Worm (Caenorhabditis elegans) whole organism, young adult: ENCODE data around the gene Y57G11C.14.

Source experiments
- B0336.3 ChIP-seq: fragments of 200-800 bp; sonication (Bioruptor generic); IDR thresholded peaks from 2 replicates; pipeline ENCODE4 v1.3.6; 2022; ENCODE audit warnings: missing genetic modification characterization, missing compliant biosample characterization
- C06A6.2 ChIP-seq: fragments of 200-800 bp; sonication (Bioruptor generic); conservative IDR thresholded peaks from 2 replicates; pipeline ENCODE4 v1.3.6; 2022; ENCODE audit warnings: missing genetic modification characterization, missing compliant biosample characterization
- F23B12.7 ChIP-seq: sonication (generic microtip); optimal IDR thresholded peaks from 2 replicates; lab custom pipeline; 2017; ENCODE audit warnings: missing genetic modification characterization, mild to moderate bottlenecking, missing compliant biosample characterization, antibody characterized with exemption, moderate library complexity; ENCODE audit not compliant: insufficient read depth
- F33H1.4 ChIP-seq: fragments of 200-800 bp; sonication (Bioruptor generic); IDR thresholded peaks from 2 replicates; pipeline ENCODE4 v1.3.6; 2022; ENCODE audit warnings: missing genetic modification reagents, missing genetic modification characterization, missing compliant biosample characterization
- F52B5.7 ChIP-seq: sonication (generic microtip); optimal IDR thresholded peaks from 2 replicates; lab custom pipeline; 2016; ENCODE audit warnings: mild to moderate bottlenecking, missing genetic modification characterization, missing compliant biosample characterization
- K11D2.4 ChIP-seq: fragments of 200-800 bp; sonication (Bioruptor generic); IDR thresholded peaks from 2 replicates; pipeline ENCODE4 v1.3.6; 2022; ENCODE audit warnings: missing genetic modification reagents, missing genetic modification characterization, missing compliant biosample characterization
- Y53F4B.3 ChIP-seq: fragments of 200-800 bp; sonication (Bioruptor generic); IDR thresholded peaks from 2 replicates; pipeline ENCODE4 v1.3.6; 2022; ENCODE audit warnings: missing genetic modification reagents, missing genetic modification characterization, missing compliant biosample characterization
- ama-1 ChIP-seq, 3 experiments: fragments of 150-350 bp in 1 of 3; sonication (generic microtip) in 2 of 3; optimal IDR thresholded peaks; 2 replicates each; lab custom pipeline; 2014 to 2018; ENCODE audit warnings: missing biosample characterization in 2 of 3, missing genetic modification characterization in 2 of 3, missing genetic modification reagents in 2 of 3
- attf-3 ChIP-seq: fragments of 200-800 bp; sonication (Bioruptor generic); conservative IDR thresholded peaks from 2 replicates; pipeline ENCODE4 v1.3.6; 2022; ENCODE audit warnings: missing genetic modification reagents, missing genetic modification characterization, missing compliant biosample characterization
- attf-6 ChIP-seq: fragments of 200-800 bp; sonication (Bioruptor generic); IDR thresholded peaks from 2 replicates; pipeline ENCODE4 v1.3.6; 2022; ENCODE audit warnings: missing genetic modification reagents, missing genetic modification characterization, missing compliant biosample characterization
- ccch-3 ChIP-seq: fragments of 200-800 bp; sonication (Bioruptor generic); optimal IDR thresholded peaks from 2 replicates; lab custom pipeline; 2018; ENCODE audit warnings: mild to moderate bottlenecking, missing genetic modification characterization, missing compliant biosample characterization
- dox-1 ChIP-seq: fragments of 200-800 bp; sonication (Bioruptor generic); IDR thresholded peaks from 2 replicates; pipeline ENCODE4 v1.3.6; 2022; ENCODE audit warnings: missing genetic modification reagents, missing genetic modification characterization, missing compliant biosample characterization
- egl-18 ChIP-seq: fragments of 200-800 bp; sonication (Bioruptor generic); IDR thresholded peaks from 2 replicates; pipeline ENCODE4 v1.3.6; 2022; ENCODE audit warnings: missing genetic modification reagents, missing genetic modification characterization, missing compliant biosample characterization
- egl-44 ChIP-seq: fragments of 200-800 bp; sonication (Bioruptor generic); IDR thresholded peaks from 2 replicates; pipeline ENCODE4 v1.3.6; 2022; ENCODE audit warnings: missing genetic modification reagents, missing genetic modification characterization, missing compliant biosample characterization
- ekl-4 ChIP-seq: fragments of 200-800 bp; sonication (Bioruptor generic); IDR thresholded peaks from 2 replicates; pipeline ENCODE4 v1.3.6; 2022; ENCODE audit warnings: missing genetic modification reagents, missing genetic modification characterization, missing compliant biosample characterization
- hmg-1.2 ChIP-seq: fragments of 200-800 bp; sonication (Bioruptor generic); IDR thresholded peaks from 2 replicates; pipeline ENCODE4 v1.3.6; 2022; ENCODE audit warnings: missing genetic modification reagents, missing genetic modification characterization, missing compliant biosample characterization
- hsf-1 ChIP-seq: fragments of 200-800 bp; sonication (Bioruptor generic); IDR thresholded peaks from 2 replicates; pipeline ENCODE4 v1.3.6; 2022; ENCODE audit warnings: missing genetic modification reagents, missing genetic modification characterization, missing compliant biosample characterization
- let-607 ChIP-seq, 2 experiments: fragments of 200-800 bp in 1 of 2; sonication (Bioruptor generic) in 1 of 2; sonication (generic microtip) in 1 of 2; optimal IDR thresholded peaks; 2 replicates each; lab custom pipeline; 2016 to 2018; ENCODE audit warnings: mild to moderate bottlenecking in 2 of 2, missing compliant biosample characterization in 2 of 2, missing genetic modification characterization in 2 of 2, moderate library complexity in 2 of 2, missing genotype in 1 of 2
- madf-3 ChIP-seq: fragments of 200-800 bp; sonication (Bioruptor generic); IDR thresholded peaks from 2 replicates; pipeline ENCODE4 v1.3.6; 2022; ENCODE audit warnings: missing genetic modification reagents, missing genetic modification characterization, missing compliant biosample characterization
- mcd-1 ChIP-seq: fragments of 200-800 bp; sonication (Bioruptor generic); IDR thresholded peaks from 2 replicates; pipeline ENCODE4 v1.3.6; 2022; ENCODE audit warnings: missing genetic modification reagents, missing genetic modification characterization, missing compliant biosample characterization
- nfya-1 ChIP-seq: sonication (generic microtip); optimal IDR thresholded peaks from 2 replicates; lab custom pipeline; 2017; ENCODE audit warnings: antibody characterized with exemption, missing compliant biosample characterization, missing genetic modification characterization, borderline replicate concordance; ENCODE audit not compliant: insufficient read depth
- nfya-2 ChIP-seq: fragments of 200-800 bp; sonication (Bioruptor generic); IDR thresholded peaks from 2 replicates; pipeline ENCODE4 v1.3.6; 2022; ENCODE audit warnings: missing genetic modification reagents, missing genetic modification characterization, missing compliant biosample characterization
- nfyb-1 ChIP-seq: fragments of 200-800 bp; sonication (Bioruptor generic); IDR thresholded peaks from 2 replicates; pipeline ENCODE4 v1.3.6; 2022; ENCODE audit warnings: missing genetic modification reagents, missing genetic modification characterization, missing compliant biosample characterization
- nhr-27 ChIP-seq: fragments of 200-800 bp; sonication (Bioruptor generic); optimal IDR thresholded peaks from 2 replicates; lab custom pipeline; 2018; ENCODE audit warnings: mild to moderate bottlenecking, missing genetic modification characterization, moderate library complexity, missing compliant biosample characterization
- rec-8 ChIP-seq, 2 experiments: sonication (generic microtip); optimal IDR thresholded peaks; 2 replicates each; lab custom pipeline; 2016; ENCODE audit warnings: mild to moderate bottlenecking in 2 of 2, missing genetic modification characterization in 2 of 2, missing genetic modification reagents in 2 of 2, missing genotype in 2 of 2, missing biosample characterization in 1 of 2, missing compliant biosample characterization in 1 of 2, moderate library complexity in 1 of 2
- repo-1 ChIP-seq: sonication (generic microtip); optimal IDR thresholded peaks from 2 replicates; lab custom pipeline; 2017; ENCODE audit warnings: mild to moderate bottlenecking, missing genetic modification characterization, missing compliant biosample characterization
- sdz-38 ChIP-seq: sonication (generic microtip); optimal IDR thresholded peaks from 2 replicates; lab custom pipeline; 2016; ENCODE audit warnings: missing genotype, missing genetic modification characterization, missing compliant biosample characterization
- snpc-4 ChIP-seq, 5 experiments: fragments of 150-350 bp in 1 of 5; sonication (generic microtip) in 4 of 5; optimal IDR thresholded peaks; 2 replicates each; lab custom pipeline; 2014 to 2018; ENCODE audit warnings: missing genetic modification characterization in 5 of 5, missing biosample characterization in 3 of 5, antibody characterized with exemption in 2 of 5, mild to moderate bottlenecking in 2 of 5, missing compliant biosample characterization in 2 of 5, missing genotype in 2 of 5, moderate library complexity in 2 of 5, missing genetic modification reagents in 1 of 5
- tlf-1 ChIP-seq: fragments of 200-800 bp; sonication (Bioruptor generic); optimal IDR thresholded peaks from 2 replicates; lab custom pipeline; 2018; ENCODE audit warnings: mild to moderate bottlenecking, missing genetic modification characterization, missing compliant biosample characterization
- zfh-2 ChIP-seq: fragments of 200-800 bp; sonication (Bioruptor generic); conservative IDR thresholded peaks from 2 replicates; pipeline ENCODE4 v1.3.6; 2022; ENCODE audit warnings: missing genetic modification reagents, missing genetic modification characterization, missing compliant biosample characterization
- ztf-18 ChIP-seq: sonication (generic microtip); optimal IDR thresholded peaks from 2 replicates; lab custom pipeline; 2016; ENCODE audit warnings: missing genotype, mild to moderate bottlenecking, missing genetic modification characterization, missing compliant biosample characterization
- ztf-26 ChIP-seq: sonication (generic microtip); optimal IDR thresholded peaks from 2 replicates; lab custom pipeline; 2017; ENCODE audit warnings: missing genetic modification characterization, missing compliant biosample characterization
- ztf-3 ChIP-seq: fragments of 200-800 bp; sonication (Bioruptor generic); optimal IDR thresholded peaks from 2 replicates; lab custom pipeline; 2018; ENCODE audit warnings: mild to moderate bottlenecking, missing genetic modification characterization, missing compliant biosample characterization

Gene Y57G11C.14

DNA sequence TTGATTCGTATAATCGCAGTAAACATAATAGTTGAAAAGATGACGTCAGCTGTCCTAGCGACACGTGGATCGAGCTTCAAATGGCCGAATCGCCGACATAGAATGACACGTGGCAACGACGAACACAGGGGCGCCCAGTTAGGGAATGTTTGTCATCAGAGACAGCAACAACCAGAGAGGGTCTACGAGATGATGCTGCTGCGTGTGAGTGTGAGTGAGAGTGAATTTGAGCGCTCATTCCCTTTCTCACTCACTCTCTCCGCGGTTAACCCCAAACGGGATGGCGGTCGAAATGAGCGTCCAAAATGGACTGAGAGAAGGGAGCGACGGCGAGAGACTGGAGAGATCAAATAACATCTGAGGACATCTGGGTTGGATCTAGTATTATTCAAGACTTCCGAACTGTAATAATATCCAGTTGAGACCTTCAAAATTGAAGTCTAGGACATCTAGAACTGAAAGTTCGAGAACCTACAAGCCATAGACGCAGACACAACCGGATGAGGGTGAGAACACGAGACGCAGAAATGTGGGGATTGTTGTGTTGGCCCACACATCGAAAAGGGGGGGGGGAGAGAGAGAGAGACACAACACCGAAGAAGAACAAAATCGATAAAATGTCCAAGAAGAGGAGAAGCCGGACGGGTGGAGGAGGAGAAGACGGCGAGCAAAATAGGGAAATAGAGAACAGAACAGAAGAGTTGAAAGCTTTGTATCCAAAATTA lies 5.0 kb upstream of the Y57G11C.14 start (continued):
- TF ChIP-seq zfh-2 (GFP tag; lab: Robert Waterston, UW) (peak; percentile 51; the same call in 1 of the 2 replicates), rec-8 (tag; optimal IDR thresholded peaks at IDR 0.05; lab: Kevin White, UChicago) (no peak), ztf-26 (tag; lab: Kevin White, UChicago) (peak; percentile 43), F52B5.7 (tag; lab: Kevin White, UChicago) (no peak), B0336.3 (GFP tag; lab: Robert Waterston, UW) (0 out of 2 replicates have a peak, but pooled peaks have one; percentile 26), F23B12.7 (tag; lab: Kevin White, UChicago) (no peak), hsf-1 (GFP tag; lab: Robert Waterston, UW) (peak; percentile 54; the same call in 1 of the 2 replicates), nfya-2 (GFP tag; lab: Robert Waterston, UW) (no peak), Y53F4B.3 (GFP tag; lab: Robert Waterston, UW) (no peak), egl-44 (no peak), nfyb-1 (GFP tag; lab: Robert Waterston, UW) (0 out of 2 replicates have a peak, but pooled peaks have one; percentile 30)

DNA sequence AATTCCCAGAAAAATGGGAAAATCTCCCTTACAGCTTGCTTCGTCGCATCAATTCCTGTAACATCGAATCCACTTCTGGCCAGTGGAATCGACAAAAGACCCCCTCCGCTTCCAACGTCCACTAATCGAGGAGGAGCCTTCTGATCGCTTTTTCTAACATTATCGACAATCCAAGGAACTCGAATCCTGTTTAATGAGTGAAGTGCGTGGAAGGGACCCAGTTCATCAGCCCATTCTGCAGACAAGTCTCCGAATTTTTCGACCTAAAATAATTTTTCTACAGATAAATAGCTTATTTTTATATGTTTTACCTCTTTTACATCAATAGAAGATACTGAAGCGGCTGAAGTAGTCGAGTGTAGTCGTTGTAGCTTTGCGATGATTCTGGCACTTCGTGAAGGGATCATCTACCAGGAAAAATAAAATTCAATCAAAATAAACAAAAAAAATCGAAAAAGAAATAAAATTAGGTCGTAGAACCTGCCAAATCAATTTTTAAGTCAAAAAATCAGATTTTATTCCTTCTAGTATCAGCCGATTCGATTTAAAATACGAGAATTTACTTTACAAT lies 3.1 kb upstream of the Y57G11C.14 start, which contains the start of gene coq-3:
TSS of gene coq-3 (minus strand) at position 407 of the 571 bp plus-strand sequence.
- TF ChIP-seq ztf-3 = no peak
- TF ChIP-seq sdz-38 = no peak
- TF ChIP-seq F52B5.7 (tag; lab: Kevin White, UChicago) = no peak
- peak; percentile 47 for TF ChIP-seq nhr-27
- no peak for TF ChIP-seq zfh-2 (GFP tag; lab: Robert Waterston, UW)
- no peak for TF ChIP-seq tlf-1 (GFP tag; lab: Kevin White, UChicago)
- TF ChIP-seq K11D2.4 (GFP tag; lab: Robert Waterston, UW) = no peak
- peak; percentile 71 for TF ChIP-seq attf-6 (GFP tag; lab: Robert Waterston, UW)
- TF ChIP-seq C06A6.2 (GFP tag; lab: Robert Waterston, UW) = no peak
- 0 out of 2 replicates have a peak, but pooled peaks have one; percentile 34 for TF ChIP-seq ekl-4 (GFP tag; lab: Robert Waterston, UW)
- no peak for TF ChIP-seq nfya-1 (tag; lab: Kevin White, UChicago)
- TF ChIP-seq ztf-18 = no peak
- TF ChIP-seq hmg-1.2 (GFP tag; lab: Robert Waterston, UW) = peak; percentile 4; the same call in 1 of the 2 replicates
- no peak for TF ChIP-seq ztf-26 (tag; lab: Kevin White, UChicago)
- TF ChIP-seq dox-1 (GFP tag; lab: Robert Waterston, UW) = 0 out of 2 replicates have a peak, but pooled peaks have one; percentile 15
- TF ChIP-seq snpc-4 (GFP tag; optimal IDR thresholded peaks at IDR 0.05; lab: Kevin White, UChicago) = no peak
- TF ChIP-seq snpc-4 (tag; optimal IDR thresholded peaks at IDR 0.05; lab: Kevin White, UChicago) = peak in 1 of 4 experiments; percentile 75
- TF ChIP-seq F33H1.4 (GFP tag; lab: Robert Waterston, UW) = 0 out of 2 replicates have a peak, but pooled peaks have one; percentile 6
- peak; percentile 17 for TF ChIP-seq ama-1 (optimal IDR thresholded peaks at IDR 0.05; lab: Kevin White, UChicago)
- TF ChIP-seq ama-1 (GFP tag; optimal IDR thresholded peaks at IDR 0.05; lab: Kevin White, UChicago) = no peak
- TF ChIP-seq F23B12.7 (tag; lab: Kevin White, UChicago) = no peak
- TF ChIP-seq attf-3 (GFP tag; lab: Robert Waterston, UW) = no peak
- TF ChIP-seq let-607 (tag; optimal IDR thresholded peaks at IDR 0.05; lab: Kevin White, UChicago) = peak in 1 of 2 experiments; percentile 9
- no peak for TF ChIP-seq madf-3 (GFP tag; lab: Robert Waterston, UW)
- no peak for TF ChIP-seq rec-8 (tag; optimal IDR thresholded peaks at IDR 0.05; lab: Kevin White, UChicago)
- peak; percentile 46 for TF ChIP-seq repo-1 (tag; lab: Kevin White, UChicago)
- TF ChIP-seq egl-18 = no peak
- TF ChIP-seq ccch-3 (GFP tag; lab: Kevin White, UChicago) = no peak
- 0 out of 2 replicates have a peak, but pooled peaks have one; percentile 6 for TF ChIP-seq mcd-1 (GFP tag; lab: Robert Waterston, UW)
